Worm (Caenorhabditis elegans) whole organism, young adult: ENCODE results near the gene ctl-2.

Experiments used
- B0035.1 ChIP-seq: sonication (generic microtip); optimal IDR thresholded peaks from 2 replicates; lab custom pipeline; 2016; ENCODE audit warnings: missing genetic modification characterization, mild to moderate bottlenecking, missing compliant biosample characterization, missing genotype, missing genetic modification reagents
- D2030.7 ChIP-seq: fragments of 200-800 bp; sonication (Bioruptor generic); IDR thresholded peaks from 2 replicates; pipeline ENCODE4 v1.3.6; 2022; ENCODE audit warnings: missing genetic modification reagents, missing genetic modification characterization, missing compliant biosample characterization
- F37B4.10 ChIP-seq: fragments of 200-800 bp; sonication (Bioruptor generic); IDR thresholded peaks from 2 replicates; pipeline ENCODE4 v1.3.6; 2022; ENCODE audit warnings: missing genetic modification characterization, missing compliant biosample characterization
- T26A5.8 ChIP-seq: sonication (generic microtip); optimal IDR thresholded peaks from 2 replicates; lab custom pipeline; 2016; ENCODE audit warnings: missing genetic modification characterization, missing compliant biosample characterization
- Y53F4B.3 ChIP-seq: fragments of 200-800 bp; sonication (Bioruptor generic); IDR thresholded peaks from 2 replicates; pipeline ENCODE4 v1.3.6; 2022; ENCODE audit warnings: missing genetic modification reagents, missing genetic modification characterization, missing compliant biosample characterization
- Y95B8A.8 ChIP-seq: fragments of 200-800 bp; sonication (Bioruptor generic); IDR thresholded peaks from 2 replicates; pipeline ENCODE4 v1.3.6; 2022; ENCODE audit warnings: missing genetic modification reagents, missing genetic modification characterization, missing compliant biosample characterization
- akir-1 ChIP-seq: fragments of 200-800 bp; sonication (Bioruptor generic); optimal IDR thresholded peaks from 2 replicates; lab custom pipeline; 2018; ENCODE audit warnings: mild to moderate bottlenecking, missing genetic modification characterization, moderate library complexity, missing compliant biosample characterization
- athp-1 ChIP-seq: sonication (generic microtip); optimal IDR thresholded peaks from 2 replicates; lab custom pipeline; 2017; ENCODE audit warnings: mild to moderate bottlenecking, missing genetic modification characterization, missing compliant biosample characterization
- attf-5 ChIP-seq: fragments of 200-800 bp; sonication (Bioruptor generic); optimal IDR thresholded peaks from 2 replicates; lab custom pipeline; 2018; ENCODE audit warnings: mild to moderate bottlenecking, missing genetic modification characterization, missing compliant biosample characterization
- bed-2 ChIP-seq: fragments of 200-800 bp; sonication (Bioruptor generic); IDR thresholded peaks from 2 replicates; pipeline ENCODE4 v1.3.6; 2022; ENCODE audit warnings: missing genetic modification reagents, missing genetic modification characterization, missing compliant biosample characterization
- cebp-1 ChIP-seq, 2 experiments: fragments of 200-800 bp in 1 of 2; sonication (Bioruptor generic) in 1 of 2; sonication (generic microtip) in 1 of 2; IDR thresholded peaks in 1 of 2; optimal IDR thresholded peaks in 1 of 2; 2 replicates each; pipeline versions ENCODE4 v1.3.6 to Lab custom; 2017 to 2022; ENCODE audit warnings: missing compliant biosample characterization in 2 of 2, missing genetic modification characterization in 2 of 2, mild to moderate bottlenecking in 1 of 2, missing genetic modification reagents in 1 of 2, moderate library complexity in 1 of 2
- ceh-100 ChIP-seq: fragments of 200-800 bp; sonication (Bioruptor generic); IDR thresholded peaks from 2 replicates; pipeline ENCODE4 v1.3.6; 2022; ENCODE audit warnings: missing genetic modification reagents, missing genetic modification characterization, missing compliant biosample characterization
- ceh-58 ChIP-seq: fragments of 200-800 bp; sonication (Bioruptor generic); IDR thresholded peaks from 2 replicates; pipeline ENCODE4 v1.3.6; 2022; ENCODE audit warnings: missing genetic modification characterization, missing compliant biosample characterization
- die-1 ChIP-seq: sonication (generic microtip); optimal IDR thresholded peaks from 2 replicates; lab custom pipeline; 2016; ENCODE audit warnings: missing genotype, mild to moderate bottlenecking, missing genetic modification characterization, missing compliant biosample characterization
- dpl-1 ChIP-seq: fragments of 150-350 bp; optimal IDR thresholded peaks from 2 replicates; lab custom pipeline; 2014; ENCODE audit warnings: missing biosample characterization, missing genetic modification reagents, missing genetic modification characterization
- egl-18 ChIP-seq: fragments of 200-800 bp; sonication (Bioruptor generic); IDR thresholded peaks from 2 replicates; pipeline ENCODE4 v1.3.6; 2022; ENCODE audit warnings: missing genetic modification reagents, missing genetic modification characterization, missing compliant biosample characterization
- him-1 ChIP-seq: sonication (generic microtip); optimal IDR thresholded peaks from 2 replicates; lab custom pipeline; 2016; ENCODE audit warnings: missing genotype, missing genetic modification reagents, missing genetic modification characterization, missing compliant biosample characterization
- hlh-26 ChIP-seq: fragments of 200-800 bp; sonication (Bioruptor generic); conservative IDR thresholded peaks from 2 replicates; pipeline ENCODE4 v1.3.6; 2022; ENCODE audit warnings: missing genetic modification reagents, missing genetic modification characterization, missing compliant biosample characterization
- hmg-1.2 ChIP-seq: fragments of 200-800 bp; sonication (Bioruptor generic); IDR thresholded peaks from 2 replicates; pipeline ENCODE4 v1.3.6; 2022; ENCODE audit warnings: missing genetic modification reagents, missing genetic modification characterization, missing compliant biosample characterization
- hrde-1 ChIP-seq: sonication (generic microtip); optimal IDR thresholded peaks from 2 replicates; lab custom pipeline; 2016; ENCODE audit warnings: missing genetic modification characterization, mild to moderate bottlenecking, missing compliant biosample characterization, moderate library complexity, missing genotype, missing genetic modification reagents, borderline replicate concordance
- hsf-1 ChIP-seq: fragments of 200-800 bp; sonication (Bioruptor generic); IDR thresholded peaks from 2 replicates; pipeline ENCODE4 v1.3.6; 2022; ENCODE audit warnings: missing genetic modification reagents, missing genetic modification characterization, missing compliant biosample characterization
- let-607 ChIP-seq, 2 experiments: fragments of 200-800 bp in 1 of 2; sonication (Bioruptor generic) in 1 of 2; sonication (generic microtip) in 1 of 2; optimal IDR thresholded peaks; 2 replicates each; lab custom pipeline; 2016 to 2018; ENCODE audit warnings: mild to moderate bottlenecking in 2 of 2, missing compliant biosample characterization in 2 of 2, missing genetic modification characterization in 2 of 2, moderate library complexity in 2 of 2, missing genotype in 1 of 2
- lin-26 ChIP-seq: fragments of 200-800 bp; sonication (Bioruptor generic); IDR thresholded peaks from 2 replicates; pipeline ENCODE4 v1.3.6; 2022; ENCODE audit warnings: missing genetic modification reagents, missing genetic modification characterization, missing compliant biosample characterization
- lin-35 ChIP-seq, 3 experiments: fragments of 150-350 bp in 2 of 3; sonication (generic microtip) in 1 of 3; optimal IDR thresholded peaks; 2 replicates each; lab custom pipeline; 2014 to 2018; ENCODE audit warnings: missing biosample characterization in 3 of 3, missing genetic modification characterization in 3 of 3, missing genetic modification reagents in 3 of 3
- madf-10 ChIP-seq: sonication (generic microtip); optimal IDR thresholded peaks from 2 replicates; lab custom pipeline; 2016; ENCODE audit warnings: mild to moderate bottlenecking, missing genetic modification characterization, missing compliant biosample characterization
- madf-3 ChIP-seq: fragments of 200-800 bp; sonication (Bioruptor generic); IDR thresholded peaks from 2 replicates; pipeline ENCODE4 v1.3.6; 2022; ENCODE audit warnings: missing genetic modification reagents, missing genetic modification characterization, missing compliant biosample characterization
- madf-6 ChIP-seq: fragments of 200-800 bp; sonication (Bioruptor generic); IDR thresholded peaks from 2 replicates; pipeline ENCODE4 v1.3.6; 2022; ENCODE audit warnings: missing genetic modification reagents, missing genetic modification characterization, missing compliant biosample characterization
- mcd-1 ChIP-seq: fragments of 200-800 bp; sonication (Bioruptor generic); IDR thresholded peaks from 2 replicates; pipeline ENCODE4 v1.3.6; 2022; ENCODE audit warnings: missing genetic modification reagents, missing genetic modification characterization, missing compliant biosample characterization
- mxl-1 ChIP-seq: sonication (generic microtip); optimal IDR thresholded peaks from 2 replicates; lab custom pipeline; 2016; ENCODE audit warnings: missing genetic modification characterization, missing compliant biosample characterization
- nfya-1 ChIP-seq: sonication (generic microtip); optimal IDR thresholded peaks from 2 replicates; lab custom pipeline; 2017; ENCODE audit warnings: antibody characterized with exemption, missing compliant biosample characterization, missing genetic modification characterization, borderline replicate concordance; ENCODE audit not compliant: insufficient read depth
- nhr-27 ChIP-seq: fragments of 200-800 bp; sonication (Bioruptor generic); optimal IDR thresholded peaks from 2 replicates; lab custom pipeline; 2018; ENCODE audit warnings: mild to moderate bottlenecking, missing genetic modification characterization, moderate library complexity, missing compliant biosample characterization
- nhr-80 ChIP-seq: sonication (generic microtip); optimal IDR thresholded peaks from 2 replicates; lab custom pipeline; 2016; ENCODE audit warnings: missing genetic modification characterization, missing compliant biosample characterization
- rec-8 ChIP-seq, 2 experiments: sonication (generic microtip); optimal IDR thresholded peaks; 2 replicates each; lab custom pipeline; 2016; ENCODE audit warnings: mild to moderate bottlenecking in 2 of 2, missing genetic modification characterization in 2 of 2, missing genetic modification reagents in 2 of 2, missing genotype in 2 of 2, missing biosample characterization in 1 of 2, missing compliant biosample characterization in 1 of 2, moderate library complexity in 1 of 2
- rpc-1 ChIP-seq, 2 experiments: fragments of 150-350 bp in 1 of 2; sonication (generic microtip) in 1 of 2; optimal IDR thresholded peaks; 2 replicates each; lab custom pipeline; 2014 to 2018; ENCODE audit warnings: missing biosample characterization in 1 of 2, missing genetic modification characterization in 1 of 2, missing genetic modification reagents in 1 of 2, missing genotype in 1 of 2
- snpc-1.1 ChIP-seq: sonication (generic microtip); optimal IDR thresholded peaks from 2 replicates; lab custom pipeline; 2017; ENCODE audit warnings: missing genetic modification characterization, mild to moderate bottlenecking, missing compliant biosample characterization, antibody characterized with exemption, moderate library complexity, missing genotype, missing genetic modification reagents; ENCODE audit not compliant: insufficient read depth
- snpc-3.4 ChIP-seq: sonication (generic microtip); optimal IDR thresholded peaks from 2 replicates; lab custom pipeline; 2017; ENCODE audit warnings: missing genetic modification characterization, mild to moderate bottlenecking, missing compliant biosample characterization, antibody characterized with exemption, moderate library complexity, missing genotype, missing genetic modification reagents
- somi-1 ChIP-seq: fragments of 200-800 bp; sonication (Bioruptor generic); optimal IDR thresholded peaks from 2 replicates; lab custom pipeline; 2018; ENCODE audit warnings: mild to moderate bottlenecking, missing genetic modification characterization, missing compliant biosample characterization
- tbx-9 ChIP-seq: sonication (generic microtip); optimal IDR thresholded peaks from 2 replicates; lab custom pipeline; 2016; ENCODE audit warnings: borderline replicate concordance, missing genetic modification characterization, inconsistent platforms, missing compliant biosample characterization
- zim-3 ChIP-seq: sonication (generic microtip); optimal IDR thresholded peaks from 2 replicates; lab custom pipeline; 2017; ENCODE audit warnings: mild to moderate bottlenecking, missing genetic modification characterization, moderate library complexity, missing compliant biosample characterization
- ztf-26 ChIP-seq: sonication (generic microtip); optimal IDR thresholded peaks from 2 replicates; lab custom pipeline; 2017; ENCODE audit warnings: missing genetic modification characterization, missing compliant biosample characterization
- ztf-3 ChIP-seq: fragments of 200-800 bp; sonication (Bioruptor generic); optimal IDR thresholded peaks from 2 replicates; lab custom pipeline; 2018; ENCODE audit warnings: mild to moderate bottlenecking, missing genetic modification characterization, missing compliant biosample characterization
- ztf-6 ChIP-seq: fragments of 200-800 bp; sonication (Bioruptor generic); IDR thresholded peaks from 2 replicates; pipeline ENCODE4 v1.3.6; 2022; ENCODE audit warnings: missing genetic modification reagents, missing genetic modification characterization, missing compliant biosample characterization

Gene ctl-2

ce11 chrII:14251400-14251940, 50.4 kb downstream of the ctl-2 start (continued):
- TF ChIP-seq ztf-3 (GFP tag; lab: Kevin White, UChicago) = peak; percentile 91
- TF ChIP-seq nhr-80 = peak; percentile 87
- TF ChIP-seq ceh-58 (GFP tag; lab: Robert Waterston, UW) = peak; percentile 76; the same call in 1 of the 2 replicates
- TF ChIP-seq F37B4.10 = peak; percentile 66; the same call in 1 of the 2 replicates
- TF ChIP-seq lin-26 = peak; percentile 86
- TF ChIP-seq cebp-1 (GFP tag; IDR thresholded peaks at IDR 0.05; lab: Robert Waterston, UW) = peak; percentile 61
- peak; percentile 94 for TF ChIP-seq cebp-1 (tag; optimal IDR thresholded peaks at IDR 0.05; lab: Kevin White, UChicago)
- peak; percentile 65 for TF ChIP-seq nhr-27 (tag; lab: Kevin White, UChicago)
- peak; percentile 70; the same call in 1 of the 2 replicates for TF ChIP-seq egl-18 (GFP tag; lab: Robert Waterston, UW)
- no peak for TF ChIP-seq akir-1 (GFP tag; lab: Kevin White, UChicago)
- TF ChIP-seq him-1 (tag; lab: Kevin White, UChicago) = peak; percentile 78
- TF ChIP-seq nfya-1 (tag; lab: Kevin White, UChicago) = no peak
- no peak for TF ChIP-seq snpc-1.1 (tag; lab: Kevin White, UChicago)
- no peak for TF ChIP-seq tbx-9 (tag; lab: Kevin White, UChicago)
- peak; percentile 90 for TF ChIP-seq madf-6 (GFP tag; lab: Robert Waterston, UW)
- TF ChIP-seq athp-1 (tag; lab: Kevin White, UChicago) = peak; percentile 85
- TF ChIP-seq snpc-3.4 (tag; lab: Kevin White, UChicago) = peak; percentile 5
- peak; percentile 80 for TF ChIP-seq Y95B8A.8 (GFP tag; lab: Robert Waterston, UW)
- peak; percentile 55 for TF ChIP-seq T26A5.8 (tag; lab: Kevin White, UChicago)
- TF ChIP-seq hmg-1.2 = peak; percentile 77
- peak in 1 of 2 experiments; percentile 40 for TF ChIP-seq rec-8 (tag; optimal IDR thresholded peaks at IDR 0.05; lab: Kevin White, UChicago)
- TF ChIP-seq ztf-6 (GFP tag; lab: Robert Waterston, UW) = peak; percentile 10; the same call in 1 of the 2 replicates
- TF ChIP-seq D2030.7 (GFP tag; lab: Robert Waterston, UW) = peak; percentile 77
- peak; percentile 90 for TF ChIP-seq somi-1 (GFP tag; lab: Kevin White, UChicago)
- TF ChIP-seq Y53F4B.3 (GFP tag; lab: Robert Waterston, UW) = no peak
- peak; percentile 71 for TF ChIP-seq mxl-1 (tag; lab: Kevin White, UChicago)
- peak; percentile 77 for TF ChIP-seq hsf-1 (GFP tag; lab: Robert Waterston, UW)
- TF ChIP-seq lin-35 (GFP tag; optimal IDR thresholded peaks at IDR 0.05; lab: Kevin White, UChicago) = peak; percentile 32 to 93 (median 87)
- peak; percentile 85 for TF ChIP-seq B0035.1 (tag; lab: Kevin White, UChicago)
- TF ChIP-seq zim-3 (tag; lab: Kevin White, UChicago) = peak; percentile 88
- TF ChIP-seq bed-2 (GFP tag; lab: Robert Waterston, UW) = peak; percentile 71
- no peak for TF ChIP-seq hlh-26 (GFP tag; lab: Robert Waterston, UW)

ce11 chrII:14250147-14250965, 51.5 kb downstream of the ctl-2 start, which contains the start of gene hmg-1.1:
Gene hmg-1.1 (plus strand): TSS chrII:14250695.
- TF ChIP-seq ceh-100 (GFP tag; lab: Robert Waterston, UW) = peak; percentile 9; the same call in 1 of the 2 replicates
- TF ChIP-seq let-607 (tag; optimal IDR thresholded peaks at IDR 0.05; lab: Kevin White, UChicago) = peak; percentile 80 to 95
- peak; percentile 69 for TF ChIP-seq mcd-1 (GFP tag; lab: Robert Waterston, UW)
- no peak for TF ChIP-seq hrde-1 (tag; lab: Kevin White, UChicago)
- TF ChIP-seq Y95B8A.8 (GFP tag; lab: Robert Waterston, UW) = 0 out of 2 replicates have a peak, but pooled peaks have one; percentile 38
- no peak for TF ChIP-seq rpc-1 (optimal IDR thresholded peaks at IDR 0.05; lab: Kevin White, UChicago)
- TF ChIP-seq rpc-1 (tag; optimal IDR thresholded peaks at IDR 0.05; lab: Kevin White, UChicago) = no peak
- no peak for TF ChIP-seq snpc-1.1 (tag; lab: Kevin White, UChicago)
- peak; percentile 67 for TF ChIP-seq madf-10 (tag; lab: Kevin White, UChicago)
- no peak for TF ChIP-seq die-1
- TF ChIP-seq attf-5 (GFP tag; lab: Kevin White, UChicago) = peak; percentile 81
- TF ChIP-seq cebp-1 (GFP tag; IDR thresholded peaks at IDR 0.05; lab: Robert Waterston, UW) = no peak
- peak; percentile 82 for TF ChIP-seq cebp-1 (tag; optimal IDR thresholded peaks at IDR 0.05; lab: Kevin White, UChicago)
- TF ChIP-seq dpl-1 (GFP tag; lab: Kevin White, UChicago) = no peak
- 0 out of 2 replicates have a peak, but pooled peaks have one; percentile 52 for TF ChIP-seq madf-3 (GFP tag; lab: Robert Waterston, UW)
- TF ChIP-seq ztf-26 (tag; lab: Kevin White, UChicago) = no peak
